Fruit fly (Drosophila melanogaster): ENCODE data around the gene Sh3beta.
A peak's percentile ranks its signal among the peaks of the same experiment; 100 is the strongest.

Sh3beta gene

DNA sequence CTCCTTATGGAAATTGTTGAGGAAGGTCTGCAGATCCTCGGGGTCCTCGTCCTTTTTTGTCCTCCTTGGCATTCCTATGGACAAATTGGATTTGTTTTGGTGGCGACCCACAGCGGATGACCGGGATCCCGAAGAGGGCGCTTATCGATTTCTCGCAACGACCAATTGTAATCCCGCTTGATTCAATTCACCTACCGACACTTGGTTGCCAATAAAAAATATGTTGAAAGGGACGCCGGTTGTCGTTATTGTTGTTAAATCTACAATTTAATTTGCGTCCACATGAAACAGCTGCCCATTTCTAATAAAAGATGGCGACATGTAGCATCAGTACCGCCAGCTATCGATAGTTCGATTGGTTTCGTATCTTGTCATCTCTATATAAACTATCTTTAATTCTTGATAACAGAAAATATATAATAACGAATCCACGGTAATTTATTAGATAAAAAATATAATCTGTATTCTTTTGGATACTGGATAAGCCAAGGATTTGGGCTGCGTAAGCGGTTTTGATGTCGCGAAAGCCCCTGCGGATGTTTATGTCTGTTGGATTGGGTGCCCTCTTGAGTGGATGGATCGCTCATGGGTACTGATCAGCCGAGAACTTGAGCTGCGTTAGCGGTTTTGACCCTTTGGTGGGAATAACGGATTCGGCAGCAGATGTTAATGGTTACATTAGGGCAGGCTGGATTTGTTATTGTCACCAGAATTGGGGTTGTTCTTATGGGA lies 12.5 kb downstream of the Sh3beta start, which contains the start of gene CTCF (continued):
- TF ChIP-seq HLHmδ (GFP tag; optimal IDR thresholded peaks at IDR 0.05) = no peak
- no peak for TF ChIP-seq CG3407 (GFP tag; optimal IDR thresholded peaks at IDR 0.05)
- no peak for TF ChIP-seq CkIIα-i1 (GFP tag; IDR thresholded peaks at IDR 0.05)
- TF ChIP-seq CG9609 (GFP tag; optimal IDR thresholded peaks at IDR 0.05) = peak; percentile 40
- TF ChIP-seq CG12391 (tag; optimal IDR thresholded peaks at IDR 0.05) = peak; percentile 43
- TF ChIP-seq br (optimal IDR thresholded peaks at IDR 0.05) = no peak
- TF ChIP-seq az2 (GFP tag; optimal IDR thresholded peaks at IDR 0.05) = peak; percentile 31
- TF ChIP-seq CG9215 (GFP tag; IDR thresholded peaks at IDR 0.05) = no peak
- TF ChIP-seq emc (GFP tag; optimal IDR thresholded peaks at IDR 0.05) = no peak
- TF ChIP-seq sisA (GFP tag; IDR thresholded peaks at IDR 0.05) = peak; percentile 19; the same call in 1 of the 2 replicates
- TF ChIP-seq CG12299 (tag; optimal IDR thresholded peaks at IDR 0.05) = no peak
- TF ChIP-seq CG10147 (GFP tag; optimal IDR thresholded peaks at IDR 0.05) = peak; percentile 32
- TF ChIP-seq Hr3 (GFP tag; optimal IDR thresholded peaks at IDR 0.05) = peak; percentile 13
- no peak for TF ChIP-seq Aef1 (GFP tag; IDR thresholded peaks at IDR 0.05)
- no peak for TF ChIP-seq run (tag; optimal IDR thresholded peaks at IDR 0.05)
- no peak for TF ChIP-seq CG31388 (GFP tag; optimal IDR thresholded peaks at IDR 0.05)
- TF ChIP-seq yki (optimal IDR thresholded peaks at IDR 0.05) = no peak
- no peak for TF ChIP-seq CG3995 (GFP tag; optimal IDR thresholded peaks at IDR 0.05)
- TF ChIP-seq CG10979 (tag; optimal IDR thresholded peaks at IDR 0.05) = peak; percentile 40
- no peak for TF ChIP-seq CG11696 (GFP tag; IDR thresholded peaks at IDR 0.05)
- no peak for TF ChIP-seq lov (optimal IDR thresholded peaks at IDR 0.05)
- TF ChIP-seq lov (GFP tag; IDR thresholded peaks at IDR 0.05) = 0 out of 3 replicates have a peak, but pooled peaks have one; percentile 10
- TF ChIP-seq NC2β (GFP tag; optimal IDR thresholded peaks at IDR 0.05) = peak; percentile 38
- no peak for TF ChIP-seq nau (GFP tag; optimal IDR thresholded peaks at IDR 0.05)
- no peak for TF ChIP-seq dimm (GFP tag; IDR thresholded peaks at IDR 0.05)
- TF ChIP-seq Sox102F (GFP tag; optimal IDR thresholded peaks at IDR 0.05) = peak; percentile 57
- TF ChIP-seq CG16779 (GFP tag; IDR thresholded peaks at IDR 0.05) = no peak
- peak in 1 of 2 experiments; percentile 72 for TF ChIP-seq crp (GFP tag; optimal IDR thresholded peaks at IDR 0.05)
- TF ChIP-seq ATbp (GFP tag; optimal IDR thresholded peaks at IDR 0.05) = no peak
- no peak for TF ChIP-seq C15 (GFP tag; IDR thresholded peaks at IDR 0.05)
- 0 out of 3 replicates have a peak, but pooled peaks have one; percentile 32 for TF ChIP-seq zfh1 (GFP tag; IDR thresholded peaks at IDR 0.05)
- peak; percentile 90 for TF ChIP-seq Sry-δ (GFP tag; optimal IDR thresholded peaks at IDR 0.05)
- peak; percentile 44 for TF ChIP-seq CG5245 (GFP tag; optimal IDR thresholded peaks at IDR 0.05)
- peak; percentile 17 for TF ChIP-seq Mad (GFP tag; optimal IDR thresholded peaks at IDR 0.05)
- no peak for TF ChIP-seq Rx (GFP tag; IDR thresholded peaks at IDR 0.05)
- TF ChIP-seq CG11560 (tag; IDR thresholded peaks at IDR 0.05) = no peak
- peak; percentile 41 for TF ChIP-seq D19A (tag; optimal IDR thresholded peaks at IDR 0.05)
- no peak for TF ChIP-seq odd (GFP tag; optimal IDR thresholded peaks at IDR 0.05)
- TF ChIP-seq rib (GFP tag; IDR thresholded peaks at IDR 0.05) = no peak
- TF ChIP-seq CG14965 (GFP tag; optimal IDR thresholded peaks at IDR 0.05; ENCODE audit: borderline replicate concordance) = no peak
- peak; percentile 61 for TF ChIP-seq CoRest (tag; optimal IDR thresholded peaks at IDR 0.05)
- TF ChIP-seq CG4360 (GFP tag; IDR thresholded peaks at IDR 0.05) = no peak
- TF ChIP-seq CG30020 (tag; optimal IDR thresholded peaks at IDR 0.05) = peak; percentile 22
- TF ChIP-seq Kr (GFP tag; optimal IDR thresholded peaks at IDR 0.05) = no peak
- TF ChIP-seq CG8281 (tag; optimal IDR thresholded peaks at IDR 0.05) = no peak
- no peak for TF ChIP-seq Neu2 (GFP tag; optimal IDR thresholded peaks at IDR 0.05; ENCODE audit: borderline replicate concordance)
- no peak; the same call in 1 of the 2 replicates for TF ChIP-seq CG4730 (GFP tag; IDR thresholded peaks at IDR 0.05)
- 0 out of 3 replicates have a peak, but pooled peaks have one; percentile 41 for TF ChIP-seq ci (GFP tag; IDR thresholded peaks at IDR 0.05)
- TF ChIP-seq CG13424 (tag; optimal IDR thresholded peaks at IDR 0.05) = peak; percentile 18
- peak; percentile 70 for TF ChIP-seq Ets97D (GFP tag; optimal IDR thresholded peaks at IDR 0.05)
- TF ChIP-seq CG10209 (GFP tag; optimal IDR thresholded peaks at IDR 0.05) = peak; percentile 33
